Fruit fly (Drosophila melanogaster): ENCODE data around the gene CG4194.
A peak's percentile ranks its signal among the peaks of the same experiment; 100 is the strongest.

CG4194 gene

dm6 chrX:2061849-2062248, 6.5 kb upstream of the CG4194 start, which contains the start of gene Sik2 (continued):
- TF ChIP-seq pzg (GFP tag; optimal IDR thresholded peaks at IDR 0.05) = peak; percentile 25

dm6 chrX:2065073-2065472, 3.3 kb upstream of the CG4194 start, which contains the start of gene CG4281:
CG4281 (minus strand) TSS chrX:2065142.
- TF ChIP-seq YL-1 (GFP tag; optimal IDR thresholded peaks at IDR 0.05) (peak; percentile 27), CG9727 (GFP tag; optimal IDR thresholded peaks at IDR 0.05) (peak; percentile 11), lov (optimal IDR thresholded peaks at IDR 0.05) (no peak), lov (GFP tag; IDR thresholded peaks at IDR 0.05) (no peak), Max (GFP tag; optimal IDR thresholded peaks at IDR 0.05) (peak; percentile 4), Med (GFP tag) (peak; percentile 58), Kr (GFP tag; optimal IDR thresholded peaks at IDR 0.05) (no peak), CG1603 (tag; optimal IDR thresholded peaks at IDR 0.05) (peak; percentile 14), CG10959 (GFP tag; IDR thresholded peaks at IDR 0.05) (no peak), CG34376 (GFP tag; optimal IDR thresholded peaks at IDR 0.05) (peak; percentile 7), CG6791 (GFP tag; IDR thresholded peaks at IDR 0.05; ENCODE audit: partially characterized antibody) (peak; percentile 82), az2 (GFP tag; optimal IDR thresholded peaks at IDR 0.05) (no peak), amos (GFP tag; IDR thresholded peaks at IDR 0.05; ENCODE audit: partially characterized antibody) (peak; percentile 90), CG10543 (GFP tag; optimal IDR thresholded peaks at IDR 0.05) (no peak), CG14710 (tag; optimal IDR thresholded peaks at IDR 0.05) (peak; percentile 47), rib (GFP tag; IDR thresholded peaks at IDR 0.05) (no peak), Sry-β (GFP tag; optimal IDR thresholded peaks at IDR 0.05) (peak; percentile 82), CHES-1-like (GFP tag; optimal IDR thresholded peaks at IDR 0.05) (no peak), CG17361 (GFP tag; IDR thresholded peaks at IDR 0.05) (0 out of 3 replicates have a peak, but pooled peaks have one; percentile 18), PHDP (tag; optimal IDR thresholded peaks at IDR 0.05) (peak; percentile 10), psq (GFP tag; optimal IDR thresholded peaks at IDR 0.05) (no peak), CG10321 (GFP tag; IDR thresholded peaks at IDR 0.05) (no peak), CG10267 (tag; optimal IDR thresholded peaks at IDR 0.05) (peak; percentile 80), slp2 (GFP tag; optimal IDR thresholded peaks at IDR 0.05) (no peak), CG7963 (GFP tag; IDR thresholded peaks at IDR 0.05; ENCODE audit: partially characterized antibody) (peak; percentile 87), shn (GFP tag; optimal IDR thresholded peaks at IDR 0.05) (no peak), Dp (GFP tag; optimal IDR thresholded peaks at IDR 0.05) (peak; percentile 74), run (tag; optimal IDR thresholded peaks at IDR 0.05) (no peak), Doc3 (GFP tag; IDR thresholded peaks at IDR 0.05; ENCODE audit: partially characterized antibody) (peak; percentile 95), Scr (GFP tag; IDR thresholded peaks at IDR 0.05; ENCODE audit: partially characterized antibody) (peak; percentile 95), CG14050 (GFP tag; IDR thresholded peaks at IDR 0.05) (no peak), vvl (GFP tag; IDR thresholded peaks at IDR 0.05) (no peak), ac (GFP tag; optimal IDR thresholded peaks at IDR 0.05) (no peak), CG6765 (GFP tag; optimal IDR thresholded peaks at IDR 0.05) (no peak), Eip74EF (GFP tag; optimal IDR thresholded peaks at IDR 0.05) (peak in 1 of 2 experiments; percentile 3), HLH4C (GFP tag; IDR thresholded peaks at IDR 0.05; ENCODE audit: partially characterized antibody) (peak; percentile 97), fd102C (GFP tag; optimal IDR thresholded peaks at IDR 0.05) (no peak), CG12071 (GFP tag; optimal IDR thresholded peaks at IDR 0.05) (no peak), CG17186 (GFP tag; optimal IDR thresholded peaks at IDR 0.05) (peak; percentile 1), ind (GFP tag; optimal IDR thresholded peaks at IDR 0.05) (no peak), vnd (GFP tag; IDR thresholded peaks at IDR 0.05; ENCODE audit: partially characterized antibody) (peak; percentile 91), nmo (GFP tag; optimal IDR thresholded peaks at IDR 0.05) (peak; percentile 9), slbo (GFP tag; IDR thresholded peaks at IDR 0.05) (no peak), CG30403 (GFP tag; optimal IDR thresholded peaks at IDR 0.05) (no peak), Sin3A (optimal IDR thresholded peaks at IDR 0.05) (peak; percentile 69), tio (GFP tag; optimal IDR thresholded peaks at IDR 0.05) (no peak), Myb (GFP tag; optimal IDR thresholded peaks at IDR 0.05) (peak; percentile 32)
